Fruit fly (Drosophila melanogaster) whole organism, embryonic: ENCODE data around the gene jdp.

Experiments
- CG10462 ChIP-seq: fragments of 200-800 bp; sonication (Bioruptor generic); optimal IDR thresholded peaks from 2 replicates; lab custom pipeline; 2016; ENCODE audit warnings: missing biosample characterization, missing genetic modification characterization
- CG3995 ChIP-seq: fragments of 200-800 bp; sonication (Bioruptor generic); optimal IDR thresholded peaks from 3 replicates; lab custom pipeline; 2016; ENCODE audit warnings: missing biosample characterization, missing genetic modification characterization
- CG4360 ChIP-seq: fragments of 200-800 bp; sonication (Bioruptor generic); IDR thresholded peaks from 2 replicates; pipeline ENCODE4 v1.3.6; 2022; ENCODE audit warnings: missing biosample characterization, missing genetic modification characterization
- Ets97D ChIP-seq: fragments of 200-800 bp; sonication (Bioruptor generic); optimal IDR thresholded peaks from 3 replicates; lab custom pipeline; 2016; ENCODE audit warnings: missing biosample characterization, missing genetic modification characterization
- bab2 ChIP-seq: fragments of 200-800 bp; sonication (Bioruptor generic); optimal IDR thresholded peaks from 2 replicates; lab custom pipeline; 2016; ENCODE audit warnings: missing biosample characterization, missing genetic modification characterization
- gcm2 ChIP-seq: fragments of 200-800 bp; sonication (Bioruptor generic); optimal IDR thresholded peaks from 2 replicates; lab custom pipeline; 2016; ENCODE audit warnings: missing biosample characterization, missing genetic modification characterization
- nau ChIP-seq: fragments of 200-800 bp; sonication (Bioruptor generic); optimal IDR thresholded peaks from 3 replicates; lab custom pipeline; 2017; ENCODE audit warnings: missing biosample characterization, mild to moderate bottlenecking, missing genetic modification characterization, missing genetic modification reagents
- trem ChIP-seq: fragments of 200-800 bp; optimal IDR thresholded peaks from 3 replicates; lab custom pipeline; 2019; ENCODE audit warnings: missing biosample characterization, mild to moderate bottlenecking, missing genetic modification characterization, moderate library complexity
- z ChIP-seq: fragments of 200-800 bp; sonication (Bioruptor generic); IDR thresholded peaks from 3 replicates; pipeline ENCODE4 v1.3.6; 2022; ENCODE audit warnings: missing biosample characterization, missing genetic modification characterization

DNA sequence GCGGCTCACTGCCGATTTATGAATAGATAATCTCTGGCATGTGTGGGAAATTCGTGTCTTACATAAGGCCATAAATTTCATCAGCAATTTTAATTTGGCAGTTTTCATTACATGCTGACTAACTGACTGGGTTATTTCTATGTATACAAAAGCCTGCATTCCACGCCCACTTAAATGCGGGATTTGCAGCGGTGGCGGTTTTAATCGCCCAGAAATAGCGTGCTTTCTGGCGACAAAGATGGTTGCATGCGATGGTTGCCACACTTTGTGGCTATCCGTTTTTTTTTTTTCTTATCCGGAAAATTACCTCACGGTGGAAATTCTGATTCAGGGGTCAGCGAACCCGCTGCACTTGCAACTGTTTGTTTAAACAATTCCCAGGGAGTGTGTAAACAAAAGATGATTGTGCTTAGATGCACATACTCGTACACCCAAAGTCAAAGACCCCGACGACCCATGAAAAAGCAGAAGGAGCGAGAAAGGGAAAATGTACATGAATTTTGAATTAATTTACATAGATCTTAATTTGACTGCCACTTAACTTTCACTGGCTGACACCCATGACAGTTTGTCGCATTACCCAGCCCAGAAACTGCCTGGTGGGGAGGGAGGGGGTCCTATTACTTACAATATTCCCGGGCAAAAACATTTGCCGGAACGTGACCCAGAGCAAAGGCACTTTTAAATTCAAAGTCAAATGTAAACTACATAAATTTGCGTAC lies 39.5 kb upstream of the jdp start:
- TF ChIP-seq bab2 (GFP tag; lab: Kevin White, UChicago) (no peak), trem (tag; lab: Kevin White, UChicago) (no peak), CG10462 (no peak), Ets97D (GFP tag; lab: Kevin White, UChicago) (no peak), nau (GFP tag; lab: Kevin White, UChicago) (no peak), gcm2 (GFP tag; lab: Kevin White, UChicago) (no peak), z (no peak), CG4360 (GFP tag; lab: Robert Waterston, UW) (no peak), CG3995 (no peak)
